Worm (Caenorhabditis elegans): ENCODE results near the gene C13C4.7.

The C13C4.7 gene

DNA sequence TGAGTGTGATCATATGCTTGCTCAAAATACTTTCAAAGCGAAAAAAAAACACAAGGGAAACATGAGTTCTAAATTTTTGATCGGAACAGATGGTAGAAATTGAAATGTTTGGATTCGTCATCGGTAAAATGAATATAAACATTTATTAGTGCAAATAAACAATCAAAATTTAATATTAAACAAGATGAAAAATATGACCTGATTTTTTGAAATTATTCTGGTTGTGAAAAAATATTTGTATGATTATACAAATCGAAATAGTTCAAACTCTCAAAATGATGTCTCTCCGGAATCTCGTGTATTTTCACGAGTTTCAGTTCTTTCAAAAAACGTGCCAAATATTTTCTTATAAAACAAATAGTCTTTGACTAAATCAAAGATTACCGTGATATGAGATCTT is at the start of gene C13C4.7:
Gene C13C4.7 (minus strand): TSS at position 101 of the 400 bp plus-strand sequence.
- TF ChIP-seq rnt-1 (tag; optimal IDR thresholded peaks at IDR 0.05): no peak
- no peak for TF ChIP-seq hlh-6 (tag; optimal IDR thresholded peaks at IDR 0.05)
- TF ChIP-seq hlh-8 (tag; optimal IDR thresholded peaks at IDR 0.05): no peak
- no peak for TF ChIP-seq ceh-18 (tag; optimal IDR thresholded peaks at IDR 0.05)
- TF ChIP-seq ceh-22 (tag; optimal IDR thresholded peaks at IDR 0.05): no peak
- TF ChIP-seq K02D7.2 (tag; optimal IDR thresholded peaks at IDR 0.05): no peak
- TF ChIP-seq eyg-1 (tag; optimal IDR thresholded peaks at IDR 0.05): no peak

ce11 chrV:12167653-12168052 is 47.4 kb upstream of the C13C4.7 start, which contains the start of gene col-37:
Gene col-37, minus strand, starts transcription at chrV:12167753.
- TF ChIP-seq ref-2 (tag; optimal IDR thresholded peaks at IDR 0.05) (no peak), sox-4 (tag; optimal IDR thresholded peaks at IDR 0.05) (no peak), hlh-15 (tag; optimal IDR thresholded peaks at IDR 0.05) (no peak), lin-11 (tag; optimal IDR thresholded peaks at IDR 0.05) (no peak), hlh-6 (tag; optimal IDR thresholded peaks at IDR 0.05) (no peak), elt-4 (tag; optimal IDR thresholded peaks at IDR 0.05) (no peak), nhr-232 (tag; optimal IDR thresholded peaks at IDR 0.05) (no peak), sdc-2 (tag; optimal IDR thresholded peaks at IDR 0.05) (no peak), zip-5 (tag; optimal IDR thresholded peaks at IDR 0.05) (no peak), ceh-2 (tag; optimal IDR thresholded peaks at IDR 0.05) (no peak)

DNA sequence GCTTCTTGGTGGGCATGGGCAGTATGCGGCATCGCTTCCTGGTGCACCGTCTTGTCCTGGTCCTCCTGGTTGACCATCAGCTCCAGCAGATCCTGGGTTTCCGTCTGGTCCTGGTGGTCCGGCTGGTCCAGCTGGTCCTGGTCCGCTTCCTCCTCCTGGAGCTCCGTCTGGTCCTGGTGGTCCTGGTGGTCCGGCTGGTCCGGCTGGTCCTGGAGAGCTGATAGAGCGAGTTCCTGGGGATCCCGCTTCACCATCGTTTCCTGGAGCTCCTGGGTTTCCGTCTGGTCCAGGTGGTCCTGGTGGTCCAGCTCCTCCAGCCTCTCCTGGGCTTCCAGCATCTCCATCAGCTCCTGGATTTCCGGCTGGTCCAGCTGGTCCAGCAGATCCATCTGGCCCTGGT is 46.8 kb upstream of the C13C4.7 start:
- no peak for TF ChIP-seq ttx-3 (tag; optimal IDR thresholded peaks at IDR 0.05)
- peak; percentile 9 for TF ChIP-seq dmd-4 (tag; optimal IDR thresholded peaks at IDR 0.05; ENCODE audit: borderline replicate concordance)
- TF ChIP-seq ceh-14 (tag; optimal IDR thresholded peaks at IDR 0.05): no peak
- peak; percentile 18 for TF ChIP-seq elt-4 (tag; optimal IDR thresholded peaks at IDR 0.05)
- TF ChIP-seq mec-3 (tag; optimal IDR thresholded peaks at IDR 0.05; ENCODE audit: borderline replicate concordance): peak; percentile 33
- peak; percentile 32 for TF ChIP-seq C08G9.2 (tag; optimal IDR thresholded peaks at IDR 0.05)
- TF ChIP-seq C38D4.7 (GFP tag; optimal IDR thresholded peaks at IDR 0.05): no peak
- no peak for TF ChIP-seq ets-4 (tag; optimal IDR thresholded peaks at IDR 0.05)

- TF ChIP-seq gmeb-2 (tag; optimal IDR thresholded peaks at IDR 0.05) (no peak), ceh-14 (tag; optimal IDR thresholded peaks at IDR 0.05) (no peak), unc-3 (GFP tag; conservative IDR thresholded peaks at IDR 0.05) (no peak), unc-3 (tag; optimal IDR thresholded peaks at IDR 0.05) (no peak), ama-1 (optimal IDR thresholded peaks at IDR 0.05) (no peak), tbx-7 (tag; optimal IDR thresholded peaks at IDR 0.05) (no peak), pros-1 (tag; optimal IDR thresholded peaks at IDR 0.05) (no peak)
Observed at ce11 chrV:12162906-12163305, 42.6 kb upstream of the C13C4.7 start, which contains the start of gene srj-4. Gene srj-4, plus strand, starts transcription at chrV:12163206.

DNA sequence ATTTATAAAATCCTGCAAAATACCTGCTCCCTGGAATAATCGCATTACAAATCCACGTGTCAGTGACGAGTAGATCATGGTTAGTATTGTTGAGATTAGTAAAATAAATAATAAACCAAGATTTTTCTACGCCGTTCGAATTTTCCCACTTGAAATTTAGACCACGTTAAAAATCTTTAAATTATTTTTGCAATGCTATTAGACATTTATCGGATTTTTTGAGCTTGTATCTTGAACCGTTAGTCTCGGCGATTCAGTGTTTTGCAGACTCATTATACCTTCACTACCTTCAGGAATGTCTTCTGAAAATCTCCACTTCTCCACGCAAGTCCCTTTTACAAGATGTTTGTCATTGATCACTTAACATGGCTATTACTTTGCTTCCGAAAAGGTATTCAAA is 41.9 kb upstream of the C13C4.7 start, which contains the start of gene C27A7.5:
Gene C27A7.5 (minus strand): TSS at position 101 of the 400 bp plus-strand sequence.
- TF ChIP-seq elt-4 (tag; optimal IDR thresholded peaks at IDR 0.05): no peak
- no peak for TF ChIP-seq nhr-11 (tag; optimal IDR thresholded peaks at IDR 0.05)
- no peak for TF ChIP-seq lin-11 (tag; optimal IDR thresholded peaks at IDR 0.05)
- TF ChIP-seq fax-1 (tag; optimal IDR thresholded peaks at IDR 0.05): no peak
- TF ChIP-seq eyg-1 (tag; optimal IDR thresholded peaks at IDR 0.05): no peak
- no peak for TF ChIP-seq mec-3 (tag; optimal IDR thresholded peaks at IDR 0.05; ENCODE audit: borderline replicate concordance)
- TF ChIP-seq ceh-19 (GFP tag; optimal IDR thresholded peaks at IDR 0.05): no peak
- no peak for TF ChIP-seq ceh-14 (tag; optimal IDR thresholded peaks at IDR 0.05)

ce11 chrV:12161157-12161556 is 40.9 kb upstream of the C13C4.7 start:
- TF ChIP-seq ceh-19 (GFP tag; optimal IDR thresholded peaks at IDR 0.05): no peak
- TF ChIP-seq lin-11 (tag; optimal IDR thresholded peaks at IDR 0.05): no peak
- TF ChIP-seq elt-2 (tag; optimal IDR thresholded peaks at IDR 0.05): no peak
- no peak for TF ChIP-seq hlh-30 (tag; optimal IDR thresholded peaks at IDR 0.05; ENCODE audit: insufficient read depth)
- TF ChIP-seq ceh-30 (tag; optimal IDR thresholded peaks at IDR 0.05): no peak
- no peak for TF ChIP-seq K09A11.1 (tag; optimal IDR thresholded peaks at IDR 0.05; ENCODE audit: insufficient read depth)
- TF ChIP-seq fkh-6 (tag; optimal IDR thresholded peaks at IDR 0.05): no peak
- TF ChIP-seq hlh-13 (GFP tag; optimal IDR thresholded peaks at IDR 0.05): no peak
- TF ChIP-seq npax-4 (tag; optimal IDR thresholded peaks at IDR 0.05): no peak
- no peak for TF ChIP-seq pros-1 (tag; optimal IDR thresholded peaks at IDR 0.05)
